Worm (Caenorhabditis elegans) whole organism, mixed stage, embryonic: ENCODE data around the gene npr-2.
"Not testable (repeated sequence)": the region's sequence is repeated elsewhere in the genome, so short reads cannot be mapped to it uniquely, and the experiment has no call there.

ENCODE experiments used
- M03D4.4 ChIP-seq: sonication (generic microtip); optimal IDR thresholded peaks from 2 replicates; lab custom pipeline; 2017; ENCODE audit warnings: mild to moderate bottlenecking, missing genetic modification characterization, missing compliant biosample characterization
- ceh-39 ChIP-seq: fragments of 150-350 bp; optimal IDR thresholded peaks from 2 replicates; lab custom pipeline; 2014; ENCODE audit warnings: missing biosample characterization, missing genetic modification characterization
- ceh-83 ChIP-seq: fragments of 200-800 bp; sonication (Bioruptor generic); optimal IDR thresholded peaks from 2 replicates; lab custom pipeline; 2018; ENCODE audit warnings: mild to moderate bottlenecking, missing genetic modification characterization, missing compliant biosample characterization
- cnd-1 ChIP-seq: fragments of 200-800 bp; sonication (Bioruptor generic); optimal IDR thresholded peaks from 2 replicates; lab custom pipeline; 2018; ENCODE audit warnings: mild to moderate bottlenecking, missing genetic modification characterization, missing compliant biosample characterization
- drap-1 ChIP-seq: fragments of 200-800 bp; sonication (Bioruptor generic); optimal IDR thresholded peaks from 3 replicates; lab custom pipeline; 2018; ENCODE audit warnings: mild to moderate bottlenecking, missing genetic modification characterization, missing compliant biosample characterization
- elt-1 ChIP-seq: sonication (generic microtip); optimal IDR thresholded peaks from 2 replicates; lab custom pipeline; 2017; ENCODE audit warnings: missing genetic modification characterization, mild to moderate bottlenecking, missing compliant biosample characterization, antibody characterized with exemption, moderate library complexity, borderline replicate concordance; ENCODE audit not compliant: insufficient read depth
- elt-3 ChIP-seq: fragments of 150-350 bp; optimal IDR thresholded peaks from 2 replicates; lab custom pipeline; 2014; ENCODE audit warnings: missing biosample characterization, missing genetic modification characterization
- flh-1 ChIP-seq: fragments of 200-800 bp; sonication (Bioruptor generic); optimal IDR thresholded peaks from 2 replicates; lab custom pipeline; 2018; ENCODE audit warnings: mild to moderate bottlenecking, missing genetic modification characterization, moderate library complexity, missing compliant biosample characterization
- hlh-1 ChIP-seq: fragments of 150-350 bp; optimal IDR thresholded peaks from 2 replicates; lab custom pipeline; 2014; ENCODE audit warnings: missing biosample characterization, missing genetic modification reagents, missing genetic modification characterization
- lin-13 ChIP-seq: fragments of 150-350 bp; optimal IDR thresholded peaks from 2 replicates; lab custom pipeline; 2014; ENCODE audit warnings: missing biosample characterization, missing genetic modification characterization
- lin-32 ChIP-seq: fragments of 200-800 bp; sonication (Bioruptor generic); optimal IDR thresholded peaks from 2 replicates; lab custom pipeline; 2018; ENCODE audit warnings: mild to moderate bottlenecking, missing genetic modification characterization, missing compliant biosample characterization
- lsy-2 ChIP-seq: fragments of 150-350 bp; optimal IDR thresholded peaks from 2 replicates; lab custom pipeline; 2014; ENCODE audit warnings: missing biosample characterization, missing genetic modification characterization
- mab-5 ChIP-seq: fragments of 150-350 bp; optimal IDR thresholded peaks from 2 replicates; lab custom pipeline; 2014; ENCODE audit warnings: missing biosample characterization, missing genetic modification characterization
- mep-1 ChIP-seq: fragments of 150-350 bp; optimal IDR thresholded peaks from 2 replicates; lab custom pipeline; 2017; ENCODE audit warnings: missing biosample characterization, missing genetic modification reagents, missing genetic modification characterization, inconsistent platforms
- mls-2 ChIP-seq: sonication (generic microtip); optimal IDR thresholded peaks from 2 replicates; lab custom pipeline; 2016; ENCODE audit warnings: mild to moderate bottlenecking, missing genetic modification characterization, moderate library complexity, missing compliant biosample characterization
- nhr-12 ChIP-seq: fragments of 150-350 bp; optimal IDR thresholded peaks from 2 replicates; lab custom pipeline; 2014; ENCODE audit warnings: missing biosample characterization, missing genetic modification characterization
- nhr-237 ChIP-seq: fragments of 150-350 bp; optimal IDR thresholded peaks from 2 replicates; lab custom pipeline; 2014; ENCODE audit warnings: missing biosample characterization, missing genetic modification characterization
- nhr-28 ChIP-seq: fragments of 150-350 bp; optimal IDR thresholded peaks from 2 replicates; lab custom pipeline; 2014; ENCODE audit warnings: missing biosample characterization, missing genetic modification characterization
- nhr-76 ChIP-seq: sonication (generic microtip); optimal IDR thresholded peaks from 2 replicates; lab custom pipeline; 2017; ENCODE audit warnings: missing biosample characterization, missing genetic modification characterization
- pha-4 ChIP-seq: fragments of 150-350 bp; optimal IDR thresholded peaks from 2 replicates; lab custom pipeline; 2018; ENCODE audit warnings: missing biosample characterization, missing genetic modification reagents, missing genetic modification characterization
- sem-2 ChIP-seq: fragments of 200-800 bp; sonication (Bioruptor generic); optimal IDR thresholded peaks from 2 replicates; lab custom pipeline; 2018; ENCODE audit warnings: mild to moderate bottlenecking, missing genetic modification characterization, missing compliant biosample characterization
- snpc-4 ChIP-seq: fragments of 150-350 bp; optimal IDR thresholded peaks from 2 replicates; lab custom pipeline; 2014; ENCODE audit warnings: missing biosample characterization, missing genetic modification characterization
- sptf-1 ChIP-seq: sonication (generic microtip); optimal IDR thresholded peaks from 2 replicates; lab custom pipeline; 2017; ENCODE audit warnings: mild to moderate bottlenecking, missing genetic modification characterization, moderate library complexity, missing compliant biosample characterization
- tbx-8 ChIP-seq: fragments of 200-800 bp; sonication (Bioruptor generic); optimal IDR thresholded peaks from 2 replicates; lab custom pipeline; 2018; ENCODE audit warnings: mild to moderate bottlenecking, missing genetic modification characterization, moderate library complexity, missing compliant biosample characterization
- unc-120 ChIP-seq: sonication (generic microtip); optimal IDR thresholded peaks from 2 replicates; lab custom pipeline; 2017; ENCODE audit warnings: missing genetic modification characterization, missing compliant biosample characterization; ENCODE audit not compliant: poor library complexity, severe bottlenecking
- unc-39 ChIP-seq: fragments of 150-350 bp; optimal IDR thresholded peaks from 2 replicates; lab custom pipeline; 2014; ENCODE audit warnings: missing biosample characterization, missing genetic modification characterization
- unc-62 ChIP-seq: fragments of 150-350 bp; optimal IDR thresholded peaks from 2 replicates; lab custom pipeline; 2014; ENCODE audit warnings: missing biosample characterization, missing genetic modification reagents, missing genetic modification characterization
- zip-8 ChIP-seq: fragments of 150-350 bp; optimal IDR thresholded peaks from 2 replicates; lab custom pipeline; 2014; ENCODE audit warnings: missing biosample characterization, missing genetic modification characterization
- ztf-11 ChIP-seq: fragments of 150-350 bp; optimal IDR thresholded peaks from 2 replicates; lab custom pipeline; 2014; ENCODE audit warnings: missing biosample characterization, missing genetic modification characterization

npr-2 gene

ce11 chrIV:9595779-9596406, 16.0 kb upstream of the npr-2 start, which contains the start of the genes F27C8.3 and F27C8.2:
Gene F27C8.3, minus strand, starts transcription at chrIV:9595879.
Gene F27C8.2, plus strand, starts transcription at chrIV:9596356.
- TF ChIP-seq unc-120; lin-32 (GFP tag; lab: Kevin White, UChicago); elt-3 (tag; lab: Kevin White, UChicago): not testable (repeated sequence)

ce11 chrIV:9593456-9593855, 13.5 kb upstream of the npr-2 start, which contains the start of gene spp-18:
Gene spp-18, plus strand, starts transcription at chrIV:9593712.
- TF ChIP-seq mab-5 (tag; lab: Kevin White, UChicago) (no peak), elt-1 (no peak), nhr-12 (tag; lab: Kevin White, UChicago) (no peak), hlh-1 (tag; lab: Kevin White, UChicago) (no peak), unc-120 (no peak)

ce11 chrIV:9592413-9592812, 12.5 kb upstream of the npr-2 start, which contains the start of gene pei-1:
Gene pei-1, minus strand, starts transcription at chrIV:9592513.
- TF ChIP-seq ceh-83 (GFP tag; lab: Kevin White, UChicago) (no peak), mls-2 (tag; lab: Kevin White, UChicago) (no peak), pha-4 (tag; lab: Kevin White, UChicago) (no peak), ztf-11 (tag; lab: Kevin White, UChicago) (no peak), hlh-1 (tag; lab: Kevin White, UChicago) (no peak), cnd-1 (no peak), nhr-28 (tag; lab: Kevin White, UChicago) (no peak), nhr-12 (tag; lab: Kevin White, UChicago) (no peak), nhr-76 (no peak), M03D4.4 (no peak)

ce11 chrIV:9588784-9589457, 9.0 kb upstream of the npr-2 start, which contains the start of gene trcs-1:
Gene trcs-1, minus strand, starts transcription at chrIV:9588834.
- TF ChIP-seq ceh-83 (GFP tag; lab: Kevin White, UChicago) (no peak), hlh-1 (tag; lab: Kevin White, UChicago) (no peak), nhr-12 (tag; lab: Kevin White, UChicago) (no peak), elt-3 (tag; lab: Kevin White, UChicago) (no peak), sem-2 (GFP tag; lab: Kevin White, UChicago) (no peak), flh-1 (GFP tag; lab: Kevin White, UChicago) (no peak), drap-1 (GFP tag; lab: Kevin White, UChicago) (no peak), sptf-1 (tag; lab: Kevin White, UChicago) (no peak), nhr-28 (tag; lab: Kevin White, UChicago) (no peak), nhr-237 (tag; lab: Kevin White, UChicago) (no peak), tbx-8 (GFP tag; lab: Kevin White, UChicago) (no peak), elt-1 (no peak), unc-120 (no peak), snpc-4 (tag; lab: Kevin White, UChicago) (no peak), zip-8 (no peak), cnd-1 (no peak), mep-1 (tag; lab: Kevin White, UChicago) (no peak)

- TF ChIP-seq nhr-237 (tag; lab: Kevin White, UChicago) (no peak), sem-2 (GFP tag; lab: Kevin White, UChicago) (no peak), lin-13 (tag; lab: Kevin White, UChicago) (no peak), nhr-12 (tag; lab: Kevin White, UChicago) (no peak), ceh-39 (no peak), tbx-8 (GFP tag; lab: Kevin White, UChicago) (no peak), unc-39 (tag; lab: Kevin White, UChicago) (no peak), flh-1 (GFP tag; lab: Kevin White, UChicago) (no peak), zip-8 (no peak), lsy-2 (no peak), ceh-83 (GFP tag; lab: Kevin White, UChicago) (no peak), cnd-1 (no peak), unc-62 (GFP tag; lab: Kevin White, UChicago) (no peak)
Observed at ce11 chrIV:9584352-9584751, 4.4 kb upstream of the npr-2 start.
